Fruit fly (Drosophila melanogaster): Measurements from ENCODE around the gene Hcf.

The Hcf gene

dm6 chr4:404325-404724 is 44.6 kb downstream of the Hcf start (continued):
- TF ChIP-seq caup (GFP tag; optimal IDR thresholded peaks at IDR 0.05; ENCODE audit: severe bottlenecking) = peak; percentile 67
- TF ChIP-seq CG8924 (tag; optimal IDR thresholded peaks at IDR 0.05) = peak; percentile 29
- no peak for TF ChIP-seq BEAF-32 (GFP tag; optimal IDR thresholded peaks at IDR 0.05)
- peak; percentile 71 for TF ChIP-seq CG10431 (GFP tag; optimal IDR thresholded peaks at IDR 0.05)
- TF ChIP-seq gro (GFP tag; optimal IDR thresholded peaks at IDR 0.05) = no peak
- peak; percentile 52 for TF ChIP-seq Six4 (GFP tag; optimal IDR thresholded peaks at IDR 0.05)
- TF ChIP-seq CG6254 (GFP tag; optimal IDR thresholded peaks at IDR 0.05) = peak; percentile 82
- TF ChIP-seq CG4404 (GFP tag; IDR thresholded peaks at IDR 0.05) = no peak
- TF ChIP-seq CG17359 (tag; optimal IDR thresholded peaks at IDR 0.05) = peak; percentile 45
- no peak for TF ChIP-seq Camta (GFP tag; optimal IDR thresholded peaks at IDR 0.05)
- no peak for TF ChIP-seq chn (GFP tag; optimal IDR thresholded peaks at IDR 0.05)
- TF ChIP-seq nom (GFP tag; optimal IDR thresholded peaks at IDR 0.05) = peak; percentile 67
- TF ChIP-seq bbx (GFP tag; IDR thresholded peaks at IDR 0.05; ENCODE audit: partially characterized antibody) = no peak
- TF ChIP-seq dpn (GFP tag; optimal IDR thresholded peaks at IDR 0.05) = peak in 1 of 2 experiments; percentile 29
- no peak for TF ChIP-seq ewg (GFP tag; optimal IDR thresholded peaks at IDR 0.05)
- no peak for TF ChIP-seq tx (GFP tag; optimal IDR thresholded peaks at IDR 0.05)
- TF ChIP-seq CG15011 (GFP tag; optimal IDR thresholded peaks at IDR 0.05) = peak; percentile 44
- no peak for TF ChIP-seq bigmax (GFP tag; optimal IDR thresholded peaks at IDR 0.05)
- no peak for TF ChIP-seq CG9609 (GFP tag; optimal IDR thresholded peaks at IDR 0.05)
- TF ChIP-seq fd3F (GFP tag; optimal IDR thresholded peaks at IDR 0.05) = no peak
- no peak for TF ChIP-seq CG16815 (GFP tag; optimal IDR thresholded peaks at IDR 0.05)
- peak; percentile 44 for TF ChIP-seq dmrt99B (tag; optimal IDR thresholded peaks at IDR 0.05)
- peak; percentile 45 for TF ChIP-seq trem (tag; optimal IDR thresholded peaks at IDR 0.05)
- TF ChIP-seq CG12659 (GFP tag; optimal IDR thresholded peaks at IDR 0.05) = peak; percentile 22
- no peak for TF ChIP-seq Chrac-16 (GFP tag; optimal IDR thresholded peaks at IDR 0.05)
- peak; percentile 27 for TF ChIP-seq CG18599 (GFP tag; optimal IDR thresholded peaks at IDR 0.05)
- no peak for TF ChIP-seq ato (GFP tag; IDR thresholded peaks at IDR 0.05; ENCODE audit: partially characterized antibody)
- TF ChIP-seq Hr3 (GFP tag; optimal IDR thresholded peaks at IDR 0.05) = no peak
- TF ChIP-seq CG33213 (GFP tag; optimal IDR thresholded peaks at IDR 0.05) = peak; percentile 15
- peak; percentile 45 for TF ChIP-seq CG5245 (GFP tag; optimal IDR thresholded peaks at IDR 0.05)
- no peak for TF ChIP-seq corto (GFP tag; optimal IDR thresholded peaks at IDR 0.05)
- TF ChIP-seq CG14014 (GFP tag; IDR thresholded peaks at IDR 0.05) = no peak; the same call in 1 of the 2 replicates
- TF ChIP-seq Mes4 (GFP tag; optimal IDR thresholded peaks at IDR 0.05) = no peak
- no peak for TF ChIP-seq CG10543 (GFP tag; optimal IDR thresholded peaks at IDR 0.05)
- TF ChIP-seq ftz-f1 (GFP tag; optimal IDR thresholded peaks at IDR 0.05) = no peak
- TF ChIP-seq esg (GFP tag; conservative IDR thresholded peaks at IDR 0.05) = no peak
- peak; percentile 60 for TF ChIP-seq D19A (tag; optimal IDR thresholded peaks at IDR 0.05)
- TF ChIP-seq CG17829 (tag; optimal IDR thresholded peaks at IDR 0.05) = peak; percentile 59
- TF ChIP-seq CG12299 (tag; optimal IDR thresholded peaks at IDR 0.05) = no peak
- TF ChIP-seq zf30C (GFP tag; optimal IDR thresholded peaks at IDR 0.05) = peak; percentile 11
- TF ChIP-seq Max (GFP tag; optimal IDR thresholded peaks at IDR 0.05) = peak; percentile 26
- peak; percentile 50 for TF ChIP-seq CG15514 (GFP tag; optimal IDR thresholded peaks at IDR 0.05)
- TF ChIP-seq CG13624 (GFP tag; optimal IDR thresholded peaks at IDR 0.05) = no peak
- TF ChIP-seq exex (tag; optimal IDR thresholded peaks at IDR 0.05) = no peak
- TF ChIP-seq onecut (GFP tag; IDR thresholded peaks at IDR 0.05) = peak; percentile 79
- peak; percentile 36 for TF ChIP-seq CG14710 (tag; optimal IDR thresholded peaks at IDR 0.05)
- TF ChIP-seq CG17328 (GFP tag; IDR thresholded peaks at IDR 0.05) = no peak
- peak; percentile 1 for TF ChIP-seq Lhr (GFP tag; optimal IDR thresholded peaks at IDR 0.05)
- peak; percentile 46 for TF ChIP-seq CG6765 (GFP tag; optimal IDR thresholded peaks at IDR 0.05)
- peak; percentile 33 for TF ChIP-seq nerfin-1 (tag; optimal IDR thresholded peaks at IDR 0.05)
